Fruit fly (Drosophila melanogaster): ENCODE measurements around the gene REPTOR-BP.

REPTOR-BP gene

DNA sequence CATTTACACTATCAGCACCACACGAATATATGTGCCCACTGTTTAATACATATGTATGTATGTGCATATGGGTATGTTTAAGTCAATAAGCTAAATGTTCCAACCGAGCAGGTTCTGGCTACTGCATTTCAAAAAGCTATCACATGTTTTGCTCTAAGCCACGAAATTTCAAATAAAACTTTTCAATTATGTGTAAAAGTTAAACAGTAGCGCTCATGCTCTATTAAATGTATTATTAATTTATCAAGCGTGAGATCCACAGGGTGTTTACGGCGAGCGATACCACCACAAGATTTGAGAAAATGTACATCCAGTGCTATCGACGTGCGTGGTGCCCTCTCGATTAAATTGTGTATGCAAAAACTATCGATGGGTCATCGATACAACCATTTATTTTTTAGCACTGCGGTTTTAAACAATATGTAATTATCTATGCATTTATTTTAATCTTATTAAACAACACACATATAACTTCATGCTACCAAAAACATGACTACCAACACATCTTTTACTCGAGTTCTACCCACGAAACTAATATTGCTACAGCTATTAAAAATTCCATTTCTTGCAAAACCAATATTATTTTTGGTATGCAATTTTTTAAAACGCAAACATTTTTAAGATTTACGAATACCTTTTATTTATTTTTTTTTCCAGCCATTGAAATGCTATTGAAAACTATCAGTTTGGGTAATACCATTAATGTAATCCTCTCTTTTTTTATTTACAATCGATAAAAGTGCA is 3.0 kb upstream of the REPTOR-BP start, which contains the start of gene Pten (continued):
- peak; percentile 16 for TF ChIP-seq CG7271 (tag; optimal IDR thresholded peaks at IDR 0.05)
- TF ChIP-seq HHEX (GFP tag; optimal IDR thresholded peaks at IDR 0.05) = no peak
- TF ChIP-seq vnd (GFP tag; IDR thresholded peaks at IDR 0.05; ENCODE audit: partially characterized antibody) = peak; percentile 85
- TF ChIP-seq CG2120 (GFP tag; optimal IDR thresholded peaks at IDR 0.05) = peak; percentile 37
- TF ChIP-seq chif (GFP tag; optimal IDR thresholded peaks at IDR 0.05) = peak; percentile 26 to 43
- TF ChIP-seq crp (GFP tag; optimal IDR thresholded peaks at IDR 0.05) = peak in 1 of 2 experiments; percentile 15
- TF ChIP-seq CG4360 (GFP tag; IDR thresholded peaks at IDR 0.05) = peak; percentile 51; the same call in 1 of the 2 replicates
- peak; percentile 92 for TF ChIP-seq MESR4 (GFP tag; optimal IDR thresholded peaks at IDR 0.05)
- peak; percentile 84 for TF ChIP-seq CG18262 (tag; optimal IDR thresholded peaks at IDR 0.05)
- peak; percentile 58 for TF ChIP-seq Hr3 (GFP tag; optimal IDR thresholded peaks at IDR 0.05)
- TF ChIP-seq CG32767 (GFP tag; IDR thresholded peaks at IDR 0.05) = peak; percentile 78
- peak; percentile 84 for TF ChIP-seq Dll (GFP tag; IDR thresholded peaks at IDR 0.05; ENCODE audit: partially characterized antibody)
- TF ChIP-seq CG1024 (GFP tag; IDR thresholded peaks at IDR 0.05) = peak; percentile 90
- TF ChIP-seq CG8388 (GFP tag; optimal IDR thresholded peaks at IDR 0.05) = peak; percentile 66
- no peak for TF ChIP-seq pita (GFP tag; optimal IDR thresholded peaks at IDR 0.05)
- TF ChIP-seq CG11456 (GFP tag; IDR thresholded peaks at IDR 0.05) = no peak
- TF ChIP-seq CG2875 (GFP tag; optimal IDR thresholded peaks at IDR 0.05) = no peak
- TF ChIP-seq Pdp1 (GFP tag; optimal IDR thresholded peaks at IDR 0.05) = peak; percentile 56 to 60
- no peak for TF ChIP-seq Bdp1 (GFP tag; optimal IDR thresholded peaks at IDR 0.05)
- TF ChIP-seq ap (GFP tag; IDR thresholded peaks at IDR 0.05) = no peak; the same call in 1 of the 2 replicates
- TF ChIP-seq Tbp (GFP tag; optimal IDR thresholded peaks at IDR 0.05) = no peak
- TF ChIP-seq CG6272 (GFP tag; IDR thresholded peaks at IDR 0.05) = no peak
- peak; percentile 62 for TF ChIP-seq az2 (GFP tag; optimal IDR thresholded peaks at IDR 0.05)
- TF ChIP-seq CG11504 (tag; optimal IDR thresholded peaks at IDR 0.05) = no peak
- TF ChIP-seq Sry-β (GFP tag; optimal IDR thresholded peaks at IDR 0.05) = peak; percentile 11
- TF ChIP-seq CG33557 (GFP tag; optimal IDR thresholded peaks at IDR 0.05) = no peak
- TF ChIP-seq CG14965 (GFP tag; optimal IDR thresholded peaks at IDR 0.05; ENCODE audit: borderline replicate concordance) = no peak
- TF ChIP-seq wdn (GFP tag; IDR thresholded peaks at IDR 0.05) = 0 out of 2 replicates have a peak, but pooled peaks have one; percentile 21
- TF ChIP-seq Doc2 (GFP tag; IDR thresholded peaks at IDR 0.05) = no peak
- peak; percentile 49 for TF ChIP-seq CG11398 (GFP tag; optimal IDR thresholded peaks at IDR 0.05)
- TF ChIP-seq CG17912 (GFP tag; optimal IDR thresholded peaks at IDR 0.05) = peak; percentile 41
- no peak for TF ChIP-seq CG7839 (tag; optimal IDR thresholded peaks at IDR 0.05)
- no peak for TF ChIP-seq org-1 (GFP tag; optimal IDR thresholded peaks at IDR 0.05)
- no peak for TF ChIP-seq CG9797 (GFP tag; optimal IDR thresholded peaks at IDR 0.05)
- TF ChIP-seq schlank (tag; optimal IDR thresholded peaks at IDR 0.05) = no peak
- no peak; the same call in 2 of the 3 replicates for TF ChIP-seq Aef1 (GFP tag; IDR thresholded peaks at IDR 0.05)
- TF ChIP-seq CG2199 (GFP tag; IDR thresholded peaks at IDR 0.05) = no peak
- TF ChIP-seq crol (GFP tag; IDR thresholded peaks at IDR 0.05) = no peak
- peak in 1 of 2 experiments; percentile 54 for TF ChIP-seq bsh (GFP tag; optimal IDR thresholded peaks at IDR 0.05)
- no peak for TF ChIP-seq CG8290 (GFP tag; optimal IDR thresholded peaks at IDR 0.05)
- TF ChIP-seq CG8290 (tag; optimal IDR thresholded peaks at IDR 0.05) = peak in 1 of 2 experiments; percentile 12
- TF ChIP-seq ro (GFP tag; IDR thresholded peaks at IDR 0.05) = no peak
- no peak for TF ChIP-seq CG16815 (GFP tag; optimal IDR thresholded peaks at IDR 0.05)
- TF ChIP-seq D19A (tag; optimal IDR thresholded peaks at IDR 0.05) = peak; percentile 32
- TF ChIP-seq unpg (GFP tag; optimal IDR thresholded peaks at IDR 0.05) = peak; percentile 41
- TF ChIP-seq CG33213 (GFP tag; optimal IDR thresholded peaks at IDR 0.05) = peak; percentile 57
- no peak for TF ChIP-seq CG12236 (GFP tag; optimal IDR thresholded peaks at IDR 0.05)
- TF ChIP-seq Usf (GFP tag; optimal IDR thresholded peaks at IDR 0.05) = no peak
- TF ChIP-seq corto (GFP tag; optimal IDR thresholded peaks at IDR 0.05) = peak; percentile 12
